Fruit fly (Drosophila melanogaster): Measurements from ENCODE around the gene Krn.

The Krn gene

dm6 chr3L:17667642-17668362 is 13.7 kb upstream of the Krn start:
- TF ChIP-seq vri (GFP tag; optimal IDR thresholded peaks at IDR 0.05), result peak; percentile 7
- peak; percentile 8 for TF ChIP-seq topi (GFP tag; optimal IDR thresholded peaks at IDR 0.05)
- TF ChIP-seq CG6792 (GFP tag; optimal IDR thresholded peaks at IDR 0.05), result no peak
- TF ChIP-seq dac (GFP tag; optimal IDR thresholded peaks at IDR 0.05), result no peak
- TF ChIP-seq fd59A (GFP tag; optimal IDR thresholded peaks at IDR 0.05), result no peak
- peak; percentile 66 for TF ChIP-seq svp (GFP tag)
- peak; percentile 77 for TF ChIP-seq Eip78C (GFP tag)
- no peak for TF ChIP-seq fd85E (GFP tag; optimal IDR thresholded peaks at IDR 0.05)
- TF ChIP-seq Ets21C (GFP tag; optimal IDR thresholded peaks at IDR 0.05), result no peak
- TF ChIP-seq CG15336 (GFP tag; IDR thresholded peaks at IDR 0.05), result no peak
- peak; percentile 11 for TF ChIP-seq Sox102F (GFP tag; optimal IDR thresholded peaks at IDR 0.05)
- peak; percentile 16 for TF ChIP-seq fkh (GFP tag; optimal IDR thresholded peaks at IDR 0.05)
- no peak for TF ChIP-seq Eip75B (GFP tag; optimal IDR thresholded peaks at IDR 0.05)

dm6 chr3L:17665084-17665576 is 11.1 kb upstream of the Krn start:
- TF ChIP-seq CG15336 (GFP tag; IDR thresholded peaks at IDR 0.05), result no peak
- peak; percentile 3 for TF ChIP-seq net (GFP tag; optimal IDR thresholded peaks at IDR 0.05)
- TF ChIP-seq CG6808 (GFP tag; optimal IDR thresholded peaks at IDR 0.05), result no peak
- TF ChIP-seq Lpt (GFP tag; optimal IDR thresholded peaks at IDR 0.05), result peak; percentile 6
- peak; percentile 20; the same call in 1 of the 3 replicates for TF ChIP-seq CG6163 (GFP tag; IDR thresholded peaks at IDR 0.05)
- no peak for TF ChIP-seq CG8632 (GFP tag; optimal IDR thresholded peaks at IDR 0.05)
- no peak for TF ChIP-seq CG8119 (GFP tag; IDR thresholded peaks at IDR 0.05)
- no peak for TF ChIP-seq Hr38 (GFP tag; optimal IDR thresholded peaks at IDR 0.05)
- no peak for TF ChIP-seq CG9139 (GFP tag; optimal IDR thresholded peaks at IDR 0.05)
- peak; percentile 8 for TF ChIP-seq esn (GFP tag; optimal IDR thresholded peaks at IDR 0.05)
- peak; percentile 28 for TF ChIP-seq Sox102F (GFP tag; optimal IDR thresholded peaks at IDR 0.05)
- peak in 1 of 2 experiments; percentile 28 for TF ChIP-seq ss (GFP tag; optimal IDR thresholded peaks at IDR 0.05)
- TF ChIP-seq vri (GFP tag; optimal IDR thresholded peaks at IDR 0.05), result peak; percentile 99
- peak; percentile 62 for TF ChIP-seq fkh (GFP tag; optimal IDR thresholded peaks at IDR 0.05)
- no peak for TF ChIP-seq eg (GFP tag; IDR thresholded peaks at IDR 0.05)
- no peak for TF ChIP-seq CG8319 (GFP tag; optimal IDR thresholded peaks at IDR 0.05)
- TF ChIP-seq CG11902 (GFP tag; optimal IDR thresholded peaks at IDR 0.05), result no peak
- TF ChIP-seq salr (GFP tag; optimal IDR thresholded peaks at IDR 0.05), result no peak
- no peak for TF ChIP-seq Eip78C (GFP tag)
- TF ChIP-seq Eip75B (GFP tag; optimal IDR thresholded peaks at IDR 0.05), result peak; percentile 25
- TF ChIP-seq lz (GFP tag; optimal IDR thresholded peaks at IDR 0.05), result no peak
- TF ChIP-seq Gug (GFP tag; IDR thresholded peaks at IDR 0.05), result no peak
- no peak for TF ChIP-seq CG10631 (GFP tag; optimal IDR thresholded peaks at IDR 0.05)
- TF ChIP-seq svp (GFP tag), result peak; percentile 93
- peak; percentile 79 for TF ChIP-seq CG6854 (GFP tag; optimal IDR thresholded peaks at IDR 0.05)
- TF ChIP-seq CG4318 (GFP tag; optimal IDR thresholded peaks at IDR 0.05), result no peak
- peak; percentile 18 for TF ChIP-seq Sox14 (GFP tag; optimal IDR thresholded peaks at IDR 0.05)
- TF ChIP-seq CG11762 (GFP tag; optimal IDR thresholded peaks at IDR 0.05; ENCODE audit: insufficient read depth), result no peak
- peak; percentile 60 for TF ChIP-seq Blimp-1 (GFP tag; optimal IDR thresholded peaks at IDR 0.05)
- TF ChIP-seq acj6 (GFP tag; optimal IDR thresholded peaks at IDR 0.05), result no peak
- TF ChIP-seq spab (GFP tag; optimal IDR thresholded peaks at IDR 0.05), result no peak
- TF ChIP-seq CG7368 (GFP tag; optimal IDR thresholded peaks at IDR 0.05), result no peak
- no peak for TF ChIP-seq Sox15 (GFP tag; optimal IDR thresholded peaks at IDR 0.05)
- no peak for TF ChIP-seq fd85E (GFP tag; optimal IDR thresholded peaks at IDR 0.05)
- TF ChIP-seq OdsH (GFP tag; optimal IDR thresholded peaks at IDR 0.05), result no peak
- TF ChIP-seq dac (GFP tag; optimal IDR thresholded peaks at IDR 0.05), result no peak
- peak; percentile 14 for TF ChIP-seq topi (GFP tag; optimal IDR thresholded peaks at IDR 0.05)
- TF ChIP-seq Eip93F (GFP tag; optimal IDR thresholded peaks at IDR 0.05), result peak; percentile 62
- TF ChIP-seq dsx (GFP tag; optimal IDR thresholded peaks at IDR 0.05; ENCODE audit: poor library complexity, severe bottlenecking), result no peak
- TF ChIP-seq CG34406 (GFP tag; optimal IDR thresholded peaks at IDR 0.05), result no peak
- no peak for TF ChIP-seq Hr39 (GFP tag; optimal IDR thresholded peaks at IDR 0.05)
- TF ChIP-seq CG11294 (GFP tag; IDR thresholded peaks at IDR 0.05), result no peak
- no peak for TF ChIP-seq CG32006 (GFP tag; optimal IDR thresholded peaks at IDR 0.05)
